Worm (Caenorhabditis elegans): ENCODE data around the gene T03D3.5.

DNA sequence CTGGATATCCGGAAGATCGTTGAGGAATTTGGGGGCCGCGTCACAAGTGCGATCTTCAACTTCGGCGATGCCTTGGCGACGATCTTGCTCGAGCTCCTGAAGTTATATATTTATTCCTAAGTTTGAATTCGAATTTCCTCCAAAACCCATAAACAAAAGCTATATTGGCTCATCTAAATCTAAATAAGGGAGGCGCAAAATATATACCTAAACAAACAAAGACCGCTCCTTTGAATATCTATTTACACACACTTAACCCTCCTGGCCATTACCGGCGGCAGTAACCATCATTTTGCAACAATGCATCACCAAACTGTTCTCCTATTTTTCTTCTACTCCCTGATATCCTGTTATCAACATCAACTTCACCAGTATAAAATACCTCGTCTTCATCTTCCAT, 30.6 kb downstream of the T03D3.5 start, which contains the start of gene F54E2.2:
- TF ChIP-seq elt-2 (tag; optimal IDR thresholded peaks at IDR 0.05): no peak
- TF ChIP-seq lin-15B (tag; optimal IDR thresholded peaks at IDR 0.05): no peak
- TF ChIP-seq tbx-2 (tag; optimal IDR thresholded peaks at IDR 0.05): no peak
- no peak for TF ChIP-seq pqm-1 (tag; optimal IDR thresholded peaks at IDR 0.05)
- no peak for TF ChIP-seq snpc-4 (tag; optimal IDR thresholded peaks at IDR 0.05)
- TF ChIP-seq ztf-4 (tag; optimal IDR thresholded peaks at IDR 0.05): no peak
- no peak for TF ChIP-seq nhr-12 (tag; optimal IDR thresholded peaks at IDR 0.05)
- TF ChIP-seq nhr-11 (tag; optimal IDR thresholded peaks at IDR 0.05): no peak
- no peak for TF ChIP-seq aly-2 (tag; optimal IDR thresholded peaks at IDR 0.05)
- TF ChIP-seq nhr-237 (tag; optimal IDR thresholded peaks at IDR 0.05): no peak
